Worm (Caenorhabditis elegans): ENCODE measurements around the gene ins-11.

ce11 chrII:5604441-5604840, 47.9 kb downstream of the ins-11 start:
- TF ChIP-seq snpc-4 (tag; optimal IDR thresholded peaks at IDR 0.05) (no peak), daf-12 (tag; optimal IDR thresholded peaks at IDR 0.05) (no peak)
